Fruit fly (Drosophila melanogaster) whole organism, embryonic: Measurements from ENCODE around the gene gkt.

Experiments used
- ATbp ChIP-seq: fragments of 200-800 bp; sonication (Bioruptor generic); optimal IDR thresholded peaks from 2 replicates; lab custom pipeline; 2017; ENCODE audit warnings: missing biosample characterization, mild to moderate bottlenecking, missing genetic modification characterization, missing genetic modification reagents
- Atf6 ChIP-seq: fragments of 200-800 bp; sonication (Bioruptor generic); IDR thresholded peaks from 2 replicates; pipeline ENCODE4 v1.3.6; 2022; ENCODE audit warnings: missing biosample characterization, missing genetic modification characterization
- CG10321 ChIP-seq: fragments of 200-800 bp; sonication (Bioruptor generic); IDR thresholded peaks from 2 replicates; pipeline ENCODE4 v1.3.6; 2022; ENCODE audit warnings: missing biosample characterization, missing genetic modification characterization
- CG10462 ChIP-seq: fragments of 200-800 bp; sonication (Bioruptor generic); optimal IDR thresholded peaks from 2 replicates; lab custom pipeline; 2016; ENCODE audit warnings: missing biosample characterization, missing genetic modification characterization
- CG11695 ChIP-seq: fragments of 200-800 bp; sonication (Bioruptor generic); IDR thresholded peaks from 3 replicates; pipeline ENCODE4 v1.3.6; 2022; ENCODE audit warnings: missing biosample characterization, missing genetic modification characterization
- CG11723 ChIP-seq: fragments of 200-800 bp; sonication (Bioruptor generic); optimal IDR thresholded peaks from 2 replicates; lab custom pipeline; 2017; ENCODE audit warnings: missing biosample characterization, mild to moderate bottlenecking, missing genetic modification characterization
- CG1233 ChIP-seq: fragments of 200-800 bp; sonication (Bioruptor generic); optimal IDR thresholded peaks from 4 replicates; lab custom pipeline; 2018; ENCODE audit warnings: missing biosample characterization, mild to moderate bottlenecking, missing genetic modification characterization
- CG16813 ChIP-seq: fragments of 200-800 bp; sonication (Bioruptor generic); IDR thresholded peaks from 3 replicates; pipeline ENCODE4 v1.3.6; 2022; ENCODE audit warnings: missing biosample characterization, missing genetic modification characterization; ENCODE audit not compliant: partially characterized antibody
- CG17361 ChIP-seq: fragments of 200-800 bp; sonication (Bioruptor generic); IDR thresholded peaks from 3 replicates; pipeline ENCODE4 v1.3.6; 2022; ENCODE audit warnings: missing biosample characterization, missing genetic modification characterization
- CG32772 ChIP-seq: fragments of 200-800 bp; sonication (Bioruptor generic); IDR thresholded peaks from 2 replicates; pipeline ENCODE4 v1.3.6; 2022; ENCODE audit warnings: missing biosample characterization, missing genetic modification characterization
- CG34422 ChIP-seq: fragments of 200-800 bp; sonication (Bioruptor generic); IDR thresholded peaks from 3 replicates; pipeline ENCODE4 v1.3.6; 2022; ENCODE audit warnings: missing biosample characterization, missing genetic modification characterization
- CG3847 ChIP-seq: fragments of 200-800 bp; sonication (Bioruptor generic); IDR thresholded peaks from 2 replicates; pipeline ENCODE4 v1.3.6; 2022; ENCODE audit warnings: missing biosample characterization, missing genetic modification characterization
- CG43689 ChIP-seq: fragments of 200-800 bp; sonication (Bioruptor generic); IDR thresholded peaks from 2 replicates; pipeline ENCODE4 v1.3.6; 2022; ENCODE audit warnings: missing biosample characterization, missing genetic modification characterization
- CG7372 ChIP-seq: fragments of 200-800 bp; sonication (Bioruptor generic); IDR thresholded peaks from 2 replicates; pipeline ENCODE4 v1.3.6; 2022; ENCODE audit warnings: missing biosample characterization, missing genetic modification characterization
- CG8944 ChIP-seq: fragments of 200-800 bp; sonication (Bioruptor generic); optimal IDR thresholded peaks from 3 replicates; lab custom pipeline; 2016; ENCODE audit warnings: missing biosample characterization, missing genetic modification characterization
- CG9797 ChIP-seq: fragments of 200-800 bp; sonication (Bioruptor generic); optimal IDR thresholded peaks from 3 replicates; lab custom pipeline; 2018; ENCODE audit warnings: missing biosample characterization, mild to moderate bottlenecking, missing genetic modification characterization
- CHES-1-like ChIP-seq: fragments of 200-800 bp; sonication (Bioruptor generic); optimal IDR thresholded peaks from 2 replicates; lab custom pipeline; 2016; ENCODE audit warnings: missing biosample characterization, missing genetic modification characterization
- H2.0 ChIP-seq: fragments of 200-800 bp; sonication (Bioruptor generic); IDR thresholded peaks from 2 replicates; pipeline ENCODE4 v1.3.6; 2022; ENCODE audit warnings: missing biosample characterization, missing genetic modification characterization
- HLH4C ChIP-seq: fragments of 200-800 bp; sonication (Bioruptor generic); IDR thresholded peaks from 3 replicates; pipeline ENCODE4 v1.3.6; 2022; ENCODE audit warnings: missing biosample characterization, missing genetic modification characterization; ENCODE audit not compliant: partially characterized antibody
- Lpt ChIP-seq: fragments of >200 bp; optimal IDR thresholded peaks from 2 replicates; lab custom pipeline; 2018; ENCODE audit warnings: missing biosample characterization, missing genetic modification characterization
- MESR4 ChIP-seq: fragments of 200-800 bp; sonication (Bioruptor generic); optimal IDR thresholded peaks from 2 replicates; lab custom pipeline; 2018; ENCODE audit warnings: missing biosample characterization, mild to moderate bottlenecking, missing genetic modification characterization, moderate library complexity
- MTF-1 ChIP-seq: fragments of 200-800 bp; sonication (Bioruptor generic); optimal IDR thresholded peaks from 2 replicates; lab custom pipeline; 2018; ENCODE audit warnings: missing biosample characterization, mild to moderate bottlenecking, missing genetic modification characterization, borderline replicate concordance
- Meics ChIP-seq: fragments of 200-800 bp; sonication (Bioruptor generic); optimal IDR thresholded peaks from 2 replicates; lab custom pipeline; 2017; ENCODE audit warnings: missing biosample characterization, mild to moderate bottlenecking, missing genetic modification characterization
- NK7.1 ChIP-seq: fragments of 200-800 bp; sonication (Bioruptor generic); optimal IDR thresholded peaks from 3 replicates; lab custom pipeline; 2016; ENCODE audit warnings: missing biosample characterization, missing genetic modification characterization
- Nf-YB ChIP-seq: fragments of 200-800 bp; sonication (Bioruptor generic); optimal IDR thresholded peaks from 3 replicates; lab custom pipeline; 2019; ENCODE audit warnings: missing biosample characterization, mild to moderate bottlenecking, missing genetic modification characterization, moderate library complexity
- Taf1 ChIP-seq: fragments of 200-800 bp; sonication (Bioruptor generic); IDR thresholded peaks from 2 replicates; pipeline ENCODE4 v1.3.6; 2022; ENCODE audit warnings: missing biosample characterization, missing genetic modification characterization
- abd-A ChIP-seq: fragments of 200-800 bp; sonication (Bioruptor generic); optimal IDR thresholded peaks from 3 replicates; lab custom pipeline; 2019; ENCODE audit warnings: missing biosample characterization, mild to moderate bottlenecking, missing genetic modification characterization, moderate library complexity
- bsh ChIP-seq, 2 experiments: fragments of 200-800 bp; sonication (Bioruptor generic); optimal IDR thresholded peaks; 2 replicates each; lab custom pipeline; 2017 to 2018; ENCODE audit warnings: mild to moderate bottlenecking in 2 of 2, missing biosample characterization in 2 of 2, missing genetic modification characterization in 2 of 2, moderate library complexity in 1 of 2
- caup ChIP-seq: fragments of 200-800 bp; sonication (Bioruptor generic); optimal IDR thresholded peaks from 3 replicates; lab custom pipeline; 2017; ENCODE audit warnings: missing biosample characterization, mild to moderate bottlenecking, missing genetic modification characterization, moderate library complexity; ENCODE audit not compliant: severe bottlenecking
- crc ChIP-seq: fragments of 200-800 bp; sonication (Bioruptor generic); optimal IDR thresholded peaks from 2 replicates; lab custom pipeline; 2016; ENCODE audit warnings: missing biosample characterization, missing genetic modification characterization
- dan ChIP-seq: fragments of 200-800 bp; sonication (Bioruptor generic); IDR thresholded peaks from 2 replicates; pipeline ENCODE4 v1.3.6; 2022; ENCODE audit warnings: missing biosample characterization, missing genetic modification characterization
- danr ChIP-seq: fragments of 200-800 bp; sonication (Bioruptor generic); IDR thresholded peaks from 2 replicates; pipeline ENCODE4 v1.3.6; 2022; ENCODE audit warnings: missing biosample characterization, missing genetic modification characterization
- ems ChIP-seq: fragments of 200-800 bp; sonication (Bioruptor generic); optimal IDR thresholded peaks from 3 replicates; lab custom pipeline; 2016; ENCODE audit warnings: missing biosample characterization, missing genetic modification characterization
- grau ChIP-seq: fragments of 200-800 bp; optimal IDR thresholded peaks from 3 replicates; lab custom pipeline; 2019; ENCODE audit warnings: missing biosample characterization, mild to moderate bottlenecking, missing genetic modification characterization, moderate library complexity
- jigr1 ChIP-seq: fragments of 200-800 bp; sonication (Bioruptor generic); IDR thresholded peaks from 3 replicates; pipeline ENCODE4 v1.3.6; 2022; ENCODE audit warnings: missing biosample characterization, missing genetic modification characterization
- lov ChIP-seq, 2 experiments: fragments of 200-800 bp in 1 of 2; fragments of >200 bp in 1 of 2; sonication (Bioruptor generic) in 1 of 2; IDR thresholded peaks in 1 of 2; optimal IDR thresholded peaks in 1 of 2; 2 replicates in 1 of 2; 3 replicates in 1 of 2; pipeline versions ENCODE4 v1.3.6 to Lab custom; 2017 to 2022; ENCODE audit warnings: missing biosample characterization in 1 of 2, missing genetic modification characterization in 1 of 2
- luna ChIP-seq: fragments of 200-800 bp; sonication (Bioruptor generic); optimal IDR thresholded peaks from 2 replicates; lab custom pipeline; 2016; ENCODE audit warnings: missing biosample characterization, missing genetic modification characterization
- nom ChIP-seq: fragments of 200-800 bp; sonication (Bioruptor generic); optimal IDR thresholded peaks from 2 replicates; lab custom pipeline; 2017; ENCODE audit warnings: missing biosample characterization, missing genetic modification characterization, mild to moderate bottlenecking, moderate library complexity, missing genetic modification reagents
- onecut ChIP-seq: fragments of 200-800 bp; sonication (Bioruptor generic); IDR thresholded peaks from 2 replicates; pipeline ENCODE4 v1.3.6; 2022; ENCODE audit warnings: missing biosample characterization, missing genetic modification characterization
- p53 ChIP-seq: fragments of 200-800 bp; sonication (Bioruptor generic); optimal IDR thresholded peaks from 2 replicates; lab custom pipeline; 2016; ENCODE audit warnings: missing biosample characterization, missing genetic modification characterization
- pros ChIP-seq: fragments of 200-800 bp; sonication (Bioruptor generic); optimal IDR thresholded peaks from 3 replicates; lab custom pipeline; 2019; ENCODE audit warnings: missing biosample characterization, mild to moderate bottlenecking, missing genetic modification characterization, moderate library complexity
- sens ChIP-seq: fragments of 200-800 bp; sonication (Bioruptor generic); peaks from one replicate; lab custom pipeline; 2016; ENCODE audit warnings: missing biosample characterization, missing genetic modification characterization
- seq ChIP-seq: fragments of 200-800 bp; sonication (Bioruptor generic); IDR thresholded peaks from 2 replicates; pipeline ENCODE4 v1.3.6; 2022; ENCODE audit warnings: missing biosample characterization, missing genetic modification characterization
- slou ChIP-seq: fragments of 200-800 bp; sonication (Bioruptor generic); optimal IDR thresholded peaks from 3 replicates; lab custom pipeline; 2016; ENCODE audit warnings: missing biosample characterization, missing genetic modification characterization
- stc ChIP-seq: fragments of 200-800 bp; sonication (Bioruptor generic); IDR thresholded peaks from 2 replicates; pipeline ENCODE4 v1.3.6; 2022; ENCODE audit warnings: missing biosample characterization, missing genetic modification characterization
- stwl ChIP-seq: fragments of 200-800 bp; sonication (Bioruptor generic); optimal IDR thresholded peaks from 3 replicates; lab custom pipeline; 2018; ENCODE audit warnings: missing biosample characterization, mild to moderate bottlenecking, missing genetic modification characterization, moderate library complexity
- tna ChIP-seq: fragments of 200-800 bp; sonication (Bioruptor generic); IDR thresholded peaks from 2 replicates; pipeline ENCODE4 v1.3.6; 2022; ENCODE audit warnings: missing biosample characterization, missing genetic modification characterization; ENCODE audit not compliant: partially characterized antibody
- vfl ChIP-seq: fragments of 200-800 bp; sonication (Bioruptor generic); optimal IDR thresholded peaks from 2 replicates; lab custom pipeline; 2016; ENCODE audit warnings: missing biosample characterization, missing genetic modification characterization
- wdn ChIP-seq: fragments of 200-800 bp; sonication (Bioruptor generic); IDR thresholded peaks from 2 replicates; pipeline ENCODE4 v1.3.6; 2022; ENCODE audit warnings: missing biosample characterization, missing genetic modification characterization

Gene gkt

dm6 chr2L:3159144-3160000 lies at the start of gene gkt, which contains the start of gene Mad:
gkt (plus strand) TSS chr2L:3159950.
Mad (minus strand) TSS chr2L:3159643.
- TF ChIP-seq Lpt (no peak), dan (GFP tag; lab: Robert Waterston, UW) (no peak), jigr1 (GFP tag; lab: Robert Waterston, UW) (no peak), Atf6 (no peak; the same call in 1 of the 2 replicates), abd-A (tag; lab: Kevin White, UChicago) (no peak), MESR4 (GFP tag; lab: Kevin White, UChicago) (peak; percentile 87), bsh (GFP tag; optimal IDR thresholded peaks at IDR 0.05; lab: Kevin White, UChicago) (no peak), stc (GFP tag; lab: Robert Waterston, UW) (no peak), caup (GFP tag; lab: Kevin White, UChicago) (no peak), CG11695 (GFP tag; lab: Robert Waterston, UW) (no peak), CG16813 (peak; percentile 65), Nf-YB (GFP tag; lab: Kevin White, UChicago) (no peak), CG1233 (no peak), CG32772 (GFP tag; lab: Robert Waterston, UW) (no peak), CG43689 (GFP tag; lab: Robert Waterston, UW) (no peak), nom (GFP tag; lab: Kevin White, UChicago) (peak; percentile 60), CG3847 (GFP tag; lab: Robert Waterston, UW) (no peak), luna (no peak), wdn (GFP tag; lab: Robert Waterston, UW) (no peak), MTF-1 (GFP tag; lab: Kevin White, UChicago) (no peak), pros (no peak), CG11723 (GFP tag; lab: Kevin White, UChicago) (no peak), stwl (tag; lab: Kevin White, UChicago) (no peak), H2.0 (no peak), crc (GFP tag; lab: Kevin White, UChicago) (no peak), ems (GFP tag; lab: Kevin White, UChicago) (no peak), slou (no peak), Taf1 (GFP tag; lab: Robert Waterston, UW) (no peak), onecut (GFP tag; lab: Robert Waterston, UW) (no peak), CG9797 (GFP tag; lab: Kevin White, UChicago) (peak; percentile 39), NK7.1 (GFP tag; lab: Kevin White, UChicago) (no peak), CG34422 (0 out of 3 replicates have a peak, but pooled peaks have one; percentile 8), CG17361 (GFP tag; lab: Robert Waterston, UW) (no peak), tna (GFP tag; lab: Robert Waterston, UW) (no peak), Meics (GFP tag; lab: Kevin White, UChicago) (no peak), CG10462 (GFP tag; lab: Kevin White, UChicago) (no peak), CG7372 (GFP tag; lab: Robert Waterston, UW) (no peak), grau (tag; lab: Kevin White, UChicago) (no peak), CHES-1-like (GFP tag; lab: Kevin White, UChicago) (no peak), HLH4C (GFP tag; lab: Robert Waterston, UW) (peak; percentile 31; the same call in 1 of the 3 replicates), CG10321 (GFP tag; lab: Robert Waterston, UW) (no peak), ATbp (GFP tag; lab: Kevin White, UChicago) (no peak), lov (optimal IDR thresholded peaks at IDR 0.05; lab: Kevin White, UChicago) (no peak), lov (GFP tag; IDR thresholded peaks at IDR 0.05; lab: Robert Waterston, UW) (no peak), danr (no peak), vfl (no peak), p53 (GFP tag; lab: Kevin White, UChicago) (no peak), sens (GFP tag; lab: Kevin White, UChicago) (peak; percentile 42), seq (no peak), CG8944 (GFP tag; lab: Kevin White, UChicago) (no peak)
